Worm (Caenorhabditis elegans): Measurements from ENCODE around the gene B0303.4.

- no peak for TF ChIP-seq pbrm-1 (GFP tag; IDR thresholded peaks at IDR 0.05)
- no peak for TF ChIP-seq hlh-26 (GFP tag; conservative IDR thresholded peaks at IDR 0.05)
- no peak for TF ChIP-seq rcor-1 (GFP tag; IDR thresholded peaks at IDR 0.05)
These were observed 28.9 kb downstream of the B0303.4 start for ce11 chrIII:8718592-8718991.
